Worm (Caenorhabditis elegans) whole organism, L4 larva: ENCODE measurements around the gene C18B2.5.

ENCODE experiments used
- F10B5.3 ChIP-seq: sonication (generic microtip); optimal IDR thresholded peaks from 2 replicates; lab custom pipeline; 2016; ENCODE audit warnings: mild to moderate bottlenecking, missing genetic modification characterization, missing compliant biosample characterization
- F49E8.2 ChIP-seq: sonication (generic microtip); optimal IDR thresholded peaks from 2 replicates; lab custom pipeline; 2016; ENCODE audit warnings: missing compliant biosample characterization, mild to moderate bottlenecking, missing genetic modification characterization, borderline replicate concordance
- R02D3.7 ChIP-seq: fragments of 150-350 bp; sonication (generic microtip); optimal IDR thresholded peaks from 3 replicates; lab custom pipeline; 2014; ENCODE audit warnings: missing biosample characterization, missing genetic modification characterization
- Y75B8A.6 ChIP-seq: fragments of 200-800 bp; sonication (Bioruptor generic); IDR thresholded peaks from 2 replicates; pipeline ENCODE4 v1.3.6; 2022; ENCODE audit warnings: missing genetic modification reagents, missing genetic modification characterization, missing compliant biosample characterization
- ZK337.2 ChIP-seq: fragments of 200-800 bp; sonication (Bioruptor generic); IDR thresholded peaks from 2 replicates; pipeline ENCODE4 v1.3.6; 2022; ENCODE audit warnings: missing genetic modification reagents, missing genetic modification characterization, missing compliant biosample characterization
- ZK546.5 ChIP-seq, 2 experiments: sonication (generic microtip); optimal IDR thresholded peaks; 2 replicates each; lab custom pipeline; 2017; ENCODE audit warnings: missing biosample characterization in 2 of 2, missing genetic modification characterization in 2 of 2
- aha-1 ChIP-seq: fragments of 150-350 bp; peaks from one replicate; lab custom pipeline; 2014; ENCODE audit warnings: missing biosample characterization, missing genetic modification characterization
- aly-2 ChIP-seq: sonication (generic microtip); optimal IDR thresholded peaks from 2 replicates; lab custom pipeline; 2018; ENCODE audit warnings: missing biosample characterization, missing genetic modification characterization
- arid-1 ChIP-seq: fragments of 200-800 bp; sonication (Bioruptor generic); conservative IDR thresholded peaks from 2 replicates; pipeline ENCODE4 v1.3.6; 2022; ENCODE audit warnings: missing genetic modification reagents, missing genetic modification characterization, missing compliant biosample characterization
- ceh-20 ChIP-seq: fragments of 200-800 bp; sonication (Bioruptor generic); IDR thresholded peaks from 2 replicates; pipeline ENCODE4 v1.3.6; 2022; ENCODE audit warnings: missing genetic modification reagents, missing genetic modification characterization, missing compliant biosample characterization
- ceh-28 ChIP-seq: fragments of 150-350 bp; optimal IDR thresholded peaks from 2 replicates; lab custom pipeline; 2014; ENCODE audit warnings: missing biosample characterization, missing genetic modification reagents, missing genetic modification characterization
- ceh-32 ChIP-seq: sonication (generic microtip); optimal IDR thresholded peaks from 2 replicates; lab custom pipeline; 2016; ENCODE audit warnings: mild to moderate bottlenecking, missing genetic modification characterization, missing compliant biosample characterization; ENCODE audit not compliant: poor library complexity
- ceh-62 ChIP-seq: sonication (generic microtip); optimal IDR thresholded peaks from 2 replicates; lab custom pipeline; 2017; ENCODE audit warnings: missing biosample characterization, missing genetic modification characterization
- ceh-82 ChIP-seq: sonication (generic microtip); optimal IDR thresholded peaks from 2 replicates; lab custom pipeline; 2017; ENCODE audit warnings: missing biosample characterization, missing genetic modification characterization
- cey-2 ChIP-seq: sonication (generic microtip); optimal IDR thresholded peaks from 3 replicates; lab custom pipeline; 2017; ENCODE audit warnings: missing genetic modification characterization, mild to moderate bottlenecking, missing compliant biosample characterization, antibody characterized with exemption, borderline replicate concordance; ENCODE audit not compliant: insufficient read depth
- daf-16 ChIP-seq, 3 experiments: sonication (generic microtip); optimal IDR thresholded peaks; 2 replicates each; lab custom pipeline; 2016 to 2017; ENCODE audit warnings: missing genetic modification characterization in 3 of 3, missing genetic modification reagents in 3 of 3, mild to moderate bottlenecking in 2 of 3, missing compliant biosample characterization in 2 of 3, missing biosample characterization in 1 of 3, moderate library complexity in 1 of 3
- dmd-6 ChIP-seq: fragments of 200-800 bp; sonication (Bioruptor generic); IDR thresholded peaks from 2 replicates; pipeline ENCODE4 v1.3.6; 2022; ENCODE audit warnings: missing genetic modification reagents, missing genetic modification characterization, missing compliant biosample characterization
- dmd-8 ChIP-seq: fragments of 200-800 bp; sonication (Bioruptor generic); IDR thresholded peaks from 2 replicates; pipeline ENCODE4 v1.3.6; 2022; ENCODE audit warnings: missing genetic modification characterization, missing compliant biosample characterization
- duxl-1 ChIP-seq: sonication (generic microtip); optimal IDR thresholded peaks from 2 replicates; lab custom pipeline; 2016; ENCODE audit warnings: mild to moderate bottlenecking, missing genetic modification characterization, moderate library complexity, missing compliant biosample characterization; ENCODE audit not compliant: poor library complexity
- dve-1 ChIP-seq: sonication (generic microtip); optimal IDR thresholded peaks from 2 replicates; lab custom pipeline; 2017; ENCODE audit warnings: antibody characterized with exemption, mild to moderate bottlenecking, missing genetic modification characterization, missing compliant biosample characterization; ENCODE audit not compliant: insufficient read depth
- egl-27 ChIP-seq: sonication (generic microtip); optimal IDR thresholded peaks from 3 replicates; lab custom pipeline; 2017; ENCODE audit warnings: missing biosample characterization, missing genetic modification reagents, missing genetic modification characterization
- hlh-11 ChIP-seq: fragments of 200-800 bp; sonication (Bioruptor generic); optimal IDR thresholded peaks from 2 replicates; lab custom pipeline; 2018; ENCODE audit warnings: mild to moderate bottlenecking, missing genetic modification characterization, missing compliant biosample characterization
- hlh-30 ChIP-seq: sonication (generic microtip); optimal IDR thresholded peaks from 2 replicates; lab custom pipeline; 2017; ENCODE audit warnings: antibody characterized with exemption, mild to moderate bottlenecking, missing genetic modification characterization, missing compliant biosample characterization; ENCODE audit not compliant: insufficient read depth
- hmg-1.1 ChIP-seq: fragments of 200-800 bp; sonication (Bioruptor generic); IDR thresholded peaks from 2 replicates; pipeline ENCODE4 v1.3.6; 2022; ENCODE audit warnings: missing genetic modification reagents, missing genetic modification characterization, missing compliant biosample characterization
- lin-13 ChIP-seq: fragments of 150-350 bp; optimal IDR thresholded peaks from 2 replicates; lab custom pipeline; 2014; ENCODE audit warnings: missing biosample characterization, missing genetic modification reagents, missing genetic modification characterization
- lin-29 ChIP-seq: fragments of 200-800 bp; sonication (Bioruptor generic); IDR thresholded peaks from 2 replicates; pipeline ENCODE4 v1.3.6; 2022; ENCODE audit warnings: missing genetic modification reagents, missing genetic modification characterization, missing compliant biosample characterization
- lsy-2 ChIP-seq, 2 experiments: fragments of 150-350 bp in 1 of 2; sonication (generic microtip) in 1 of 2; optimal IDR thresholded peaks; 2 replicates each; lab custom pipeline; 2014 to 2017; ENCODE audit warnings: missing biosample characterization in 2 of 2, missing genetic modification characterization in 2 of 2
- madf-5 ChIP-seq, 2 experiments: fragments of 200-800 bp; sonication (Bioruptor generic); IDR thresholded peaks; 2 replicates each; pipeline ENCODE4 v1.3.6; 2022; ENCODE audit warnings: missing compliant biosample characterization in 2 of 2, missing genetic modification characterization in 2 of 2
- madf-9 ChIP-seq: fragments of 200-800 bp; sonication (Bioruptor generic); conservative IDR thresholded peaks from 2 replicates; pipeline ENCODE4 v1.3.6; 2022; ENCODE audit warnings: missing genetic modification reagents, missing genetic modification characterization, missing compliant biosample characterization
- mdl-1 ChIP-seq, 2 experiments: fragments of 150-350 bp in 1 of 2; sonication (generic microtip) in 1 of 2; optimal IDR thresholded peaks; 2 replicates each; lab custom pipeline; 2014 to 2017; ENCODE audit warnings: missing biosample characterization in 2 of 2, missing genetic modification characterization in 2 of 2
- mdt-29 ChIP-seq: fragments of 200-800 bp; sonication (Bioruptor generic); IDR thresholded peaks from 2 replicates; pipeline ENCODE4 v1.3.6; 2022; ENCODE audit warnings: missing genetic modification reagents, missing genetic modification characterization, missing compliant biosample characterization
- mep-1 ChIP-seq: fragments of 150-350 bp; sonication (generic microtip); optimal IDR thresholded peaks from 3 replicates; lab custom pipeline; 2014; ENCODE audit warnings: missing biosample characterization, missing genetic modification characterization
- mxl-2 ChIP-seq: fragments of 200-800 bp; sonication (Bioruptor generic); conservative IDR thresholded peaks from 2 replicates; pipeline ENCODE4 v1.3.6; 2022; ENCODE audit warnings: missing genetic modification reagents, missing genetic modification characterization, missing compliant biosample characterization
- mxl-3 ChIP-seq: fragments of 200-800 bp; sonication (Bioruptor generic); optimal IDR thresholded peaks from 2 replicates; lab custom pipeline; 2018; ENCODE audit warnings: mild to moderate bottlenecking, missing genetic modification characterization, missing compliant biosample characterization
- nhr-102 ChIP-seq: sonication (generic microtip); optimal IDR thresholded peaks from 2 replicates; lab custom pipeline; 2016; ENCODE audit warnings: mild to moderate bottlenecking, missing genetic modification characterization, moderate library complexity, missing compliant biosample characterization
- nhr-28 ChIP-seq: fragments of 150-350 bp; optimal IDR thresholded peaks from 2 replicates; lab custom pipeline; 2014; ENCODE audit warnings: missing biosample characterization, missing genetic modification characterization
- nhr-41 ChIP-seq: fragments of 200-800 bp; sonication (Bioruptor generic); IDR thresholded peaks from 2 replicates; pipeline ENCODE4 v1.3.6; 2022; ENCODE audit warnings: missing genetic modification reagents, missing genetic modification characterization, missing compliant biosample characterization
- nhr-42 ChIP-seq: fragments of 200-800 bp; sonication (Bioruptor generic); IDR thresholded peaks from 2 replicates; pipeline ENCODE4 v1.3.6; 2022; ENCODE audit warnings: missing genetic modification characterization, missing compliant biosample characterization
- nhr-48 ChIP-seq: sonication (generic microtip); optimal IDR thresholded peaks from 2 replicates; lab custom pipeline; 2016; ENCODE audit warnings: mild to moderate bottlenecking, missing genetic modification characterization, missing compliant biosample characterization
- nhr-77 ChIP-seq: fragments of 150-350 bp; optimal IDR thresholded peaks from 2 replicates; lab custom pipeline; 2014; ENCODE audit warnings: missing biosample characterization, missing genetic modification characterization
- pha-4 ChIP-seq, 2 experiments: fragments of 150-350 bp in 1 of 2; fragments of 200-800 bp in 1 of 2; sonication (Bioruptor generic) in 1 of 2; IDR thresholded peaks in 1 of 2; optimal IDR thresholded peaks in 1 of 2; 2 replicates each; pipeline versions ENCODE4 v1.3.6 to Lab custom; 2014 to 2022; ENCODE audit warnings: missing genetic modification characterization in 2 of 2, missing genetic modification reagents in 2 of 2, missing biosample characterization in 1 of 2, missing compliant biosample characterization in 1 of 2
- pqm-1 ChIP-seq: sonication (generic microtip); optimal IDR thresholded peaks from 2 replicates; lab custom pipeline; 2017; ENCODE audit warnings: missing biosample characterization, missing genetic modification characterization
- sdz-12 ChIP-seq: fragments of 200-800 bp; sonication (Bioruptor generic); optimal IDR thresholded peaks from 2 replicates; lab custom pipeline; 2018; ENCODE audit warnings: mild to moderate bottlenecking, missing genetic modification characterization, missing compliant biosample characterization
- set-16 ChIP-seq: fragments of 200-800 bp; sonication (Bioruptor generic); IDR thresholded peaks from 2 replicates; pipeline ENCODE4 v1.3.6; 2022; ENCODE audit warnings: missing genetic modification reagents, missing genetic modification characterization, missing compliant biosample characterization
- snpc-4 ChIP-seq: fragments of 150-350 bp; optimal IDR thresholded peaks from 2 replicates; lab custom pipeline; 2014; ENCODE audit warnings: missing biosample characterization, missing genetic modification characterization
- zag-1 ChIP-seq: fragments of 150-350 bp; optimal IDR thresholded peaks from 2 replicates; lab custom pipeline; 2014; ENCODE audit warnings: missing biosample characterization, missing genetic modification characterization

C18B2.5 gene

ce11 chrX:3611042-3611623, at the start of gene C18B2.5:
Gene C18B2.5 (minus strand): TSS chrX:3611092.
- TF ChIP-seq madf-5 (GFP tag; IDR thresholded peaks at IDR 0.05; lab: Robert Waterston, UW) (no peak), dve-1 (tag; lab: Kevin White, UChicago) (peak; percentile 33), ZK337.2 (GFP tag; lab: Robert Waterston, UW) (no peak), nhr-77 (peak; percentile 64), lin-13 (no peak), F10B5.3 (tag; lab: Kevin White, UChicago) (no peak), daf-16 (GFP tag; optimal IDR thresholded peaks at IDR 0.05; lab: Kevin White, UChicago) (no peak), daf-16 (tag; optimal IDR thresholded peaks at IDR 0.05; lab: Kevin White, UChicago) (peak; percentile 47), arid-1 (GFP tag; lab: Robert Waterston, UW) (no peak), cey-2 (no peak), R02D3.7 (no peak), dmd-6 (GFP tag; lab: Robert Waterston, UW) (peak; percentile 73), hlh-30 (tag; lab: Kevin White, UChicago) (peak; percentile 65), mxl-3 (GFP tag; lab: Kevin White, UChicago) (peak; percentile 10), hlh-11 (tag; lab: Kevin White, UChicago) (peak; percentile 66), pqm-1 (tag; lab: Kevin White, UChicago) (peak; percentile 87), set-16 (GFP tag; lab: Robert Waterston, UW) (no peak), mep-1 (tag; lab: Kevin White, UChicago) (peak; percentile 21), nhr-28 (tag; lab: Kevin White, UChicago) (peak; percentile 74)
- TF ChIP-seq, all 104 proteins: peak for 10

ce11 chrX:3659192-3659591, 48.3 kb upstream of the C18B2.5 start, which contains the start of gene R11G1.1:
Gene R11G1.1 (plus strand): TSS chrX:3659492.
- TF ChIP-seq ceh-28 (tag; lab: Kevin White, UChicago) (no peak), aly-2 (no peak), set-16 (GFP tag; lab: Robert Waterston, UW) (no peak), F49E8.2 (no peak), cey-2 (no peak), ceh-32 (tag; lab: Kevin White, UChicago) (no peak), mdt-29 (no peak), egl-27 (no peak)

DNA sequence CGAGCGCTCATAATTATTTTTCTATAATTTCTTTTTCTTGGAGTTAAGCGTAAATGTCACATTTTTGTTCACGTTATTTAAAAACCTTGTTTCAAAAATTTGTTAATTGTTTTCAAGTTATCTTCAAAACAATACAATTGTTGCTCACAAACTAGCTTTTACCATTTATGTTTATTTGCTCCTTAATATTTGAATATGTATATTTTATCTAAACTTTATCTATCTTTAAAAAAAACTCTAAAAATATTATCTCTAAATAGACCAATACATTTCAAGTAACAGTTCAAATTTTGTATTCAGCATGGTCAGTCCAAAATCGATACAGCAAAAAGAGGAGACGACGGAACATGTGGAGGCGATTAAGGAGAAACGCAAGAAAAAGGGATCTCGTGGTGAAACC, 45.1 kb upstream of the C18B2.5 start, which contains the start of gene R11G1.7:
R11G1.7 (plus strand) TSS at position 301 of the 400 bp plus-strand sequence.
- TF ChIP-seq lin-29: no peak
- TF ChIP-seq aha-1: no peak
- TF ChIP-seq nhr-42 (GFP tag; lab: Robert Waterston, UW): no peak
- no peak for TF ChIP-seq nhr-102 (tag; lab: Kevin White, UChicago)
- no peak for TF ChIP-seq duxl-1 (tag; lab: Kevin White, UChicago)
- no peak for TF ChIP-seq ZK546.5 (tag; optimal IDR thresholded peaks at IDR 0.05; lab: Kevin White, UChicago)
- no peak for TF ChIP-seq ceh-82 (tag; lab: Kevin White, UChicago)

DNA sequence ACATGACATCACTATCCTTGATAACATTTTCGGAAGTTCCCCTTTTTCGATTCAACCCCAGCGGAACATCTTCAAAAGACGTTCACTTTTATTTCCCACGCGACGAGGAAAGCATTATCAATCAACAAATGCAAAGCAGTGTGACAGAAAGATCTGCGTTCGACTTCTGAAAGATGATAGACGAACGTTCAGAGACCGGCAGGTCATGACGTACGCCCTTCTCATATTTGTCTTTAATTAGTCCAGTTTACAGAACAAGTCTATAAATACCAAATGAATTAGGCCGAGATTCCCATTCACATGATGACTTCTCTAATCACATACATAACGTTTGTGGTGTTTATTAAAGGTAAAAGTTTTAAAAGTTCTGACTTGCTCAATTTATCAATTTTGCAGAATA, 43.7 kb upstream of the C18B2.5 start, which contains the start of gene R11G1.11:
R11G1.11 (plus strand) TSS at position 301 of the 400 bp plus-strand sequence.
- TF ChIP-seq mxl-2 (GFP tag; lab: Robert Waterston, UW): no peak
- TF ChIP-seq arid-1 (GFP tag; lab: Robert Waterston, UW): no peak
- no peak for TF ChIP-seq sdz-12 (GFP tag; lab: Kevin White, UChicago)
- no peak for TF ChIP-seq pha-4 (GFP tag; IDR thresholded peaks at IDR 0.05; lab: Robert Waterston, UW)
- no peak for TF ChIP-seq pha-4 (tag; optimal IDR thresholded peaks at IDR 0.05; lab: Kevin White, UChicago)
- no peak for TF ChIP-seq nhr-48 (tag; lab: Kevin White, UChicago)
- no peak for TF ChIP-seq nhr-41 (GFP tag; lab: Robert Waterston, UW)
- TF ChIP-seq mdl-1 (tag; optimal IDR thresholded peaks at IDR 0.05; lab: Kevin White, UChicago): no peak
- TF ChIP-seq mep-1 (tag; lab: Kevin White, UChicago): no peak
- TF ChIP-seq Y75B8A.6: no peak
- no peak for TF ChIP-seq hmg-1.1
- no peak for TF ChIP-seq lsy-2 (tag; optimal IDR thresholded peaks at IDR 0.05; lab: Kevin White, UChicago)
- no peak for TF ChIP-seq ceh-20 (GFP tag; lab: Robert Waterston, UW)
- no peak for TF ChIP-seq zag-1 (tag; lab: Kevin White, UChicago)
- no peak for TF ChIP-seq madf-9 (GFP tag; lab: Robert Waterston, UW)
- no peak for TF ChIP-seq dmd-8 (GFP tag; lab: Robert Waterston, UW)
- no peak for TF ChIP-seq snpc-4 (tag; lab: Kevin White, UChicago)
- no peak for TF ChIP-seq ceh-62
